Worm (Caenorhabditis elegans) whole organism, L1 larva: ENCODE data around the gene egl-27.

ENCODE experiments used
- C04F5.9 ChIP-seq: sonication (generic microtip); optimal IDR thresholded peaks from 2 replicates; lab custom pipeline; 2016; ENCODE audit warnings: missing genetic modification characterization, missing compliant biosample characterization
- F16B12.6 ChIP-seq: fragments of 150-350 bp; optimal IDR thresholded peaks from 2 replicates; lab custom pipeline; 2014; ENCODE audit warnings: missing biosample characterization, missing genetic modification characterization
- Y116A8C.19 ChIP-seq: sonication (generic microtip); optimal IDR thresholded peaks from 2 replicates; lab custom pipeline; 2016; ENCODE audit warnings: missing compliant biosample characterization, missing genetic modification characterization, borderline replicate concordance
- alr-1 ChIP-seq: fragments of 200-800 bp; sonication (Bioruptor generic); optimal IDR thresholded peaks from 2 replicates; lab custom pipeline; 2018; ENCODE audit warnings: borderline replicate concordance, mild to moderate bottlenecking, missing genetic modification characterization, missing compliant biosample characterization
- ama-1 ChIP-seq: fragments of 150-350 bp; optimal IDR thresholded peaks from 2 replicates; lab custom pipeline; 2014
- blmp-1 ChIP-seq: fragments of 150-350 bp; optimal IDR thresholded peaks from 2 replicates; lab custom pipeline; 2014; ENCODE audit warnings: missing biosample characterization, missing genetic modification characterization
- ceh-88 ChIP-seq: fragments of 200-800 bp; sonication (Bioruptor generic); IDR thresholded peaks from 2 replicates; pipeline ENCODE4 v1.3.6; 2022; ENCODE audit warnings: missing genetic modification characterization, missing compliant biosample characterization
- dpl-1 ChIP-seq, 3 experiments: fragments of 150-350 bp in 2 of 3; sonication (generic microtip) in 1 of 3; optimal IDR thresholded peaks; 2 replicates each; lab custom pipeline; 2014 to 2017; ENCODE audit warnings: missing biosample characterization in 3 of 3, missing genetic modification characterization in 3 of 3, missing genetic modification reagents in 3 of 3
- dsc-1 ChIP-seq: sonication (generic microtip); optimal IDR thresholded peaks from 2 replicates; lab custom pipeline; 2016; ENCODE audit warnings: mild to moderate bottlenecking, missing genetic modification characterization, missing compliant biosample characterization
- efl-1 ChIP-seq, 4 experiments: fragments of 150-350 bp; optimal IDR thresholded peaks in 3 of 4; peaks in 1 of 4; 1 replicate in 1 of 4; 2 replicates in 3 of 4; lab custom pipeline; 2014; ENCODE audit warnings: missing biosample characterization in 2 of 4, missing genetic modification characterization in 2 of 4, missing genetic modification reagents in 2 of 4
- egl-27 ChIP-seq, 2 experiments: fragments of 150-350 bp in 1 of 2; sonication (generic microtip); optimal IDR thresholded peaks; 3 replicates each; lab custom pipeline; 2017 to 2018; ENCODE audit warnings: missing biosample characterization in 2 of 2, missing genetic modification characterization in 2 of 2, missing genetic modification reagents in 2 of 2
- elt-2 ChIP-seq: sonication (generic microtip); optimal IDR thresholded peaks from 2 replicates; lab custom pipeline; 2016; ENCODE audit warnings: missing genetic modification characterization, mild to moderate bottlenecking, inconsistent platforms, missing compliant biosample characterization, missing genetic modification reagents
- elt-3 ChIP-seq, 6 experiments: fragments of 150-350 bp in 1 of 6; sonication (generic microtip); optimal IDR thresholded peaks; 2 replicates each; lab custom pipeline; 2017 to 2018; ENCODE audit warnings: missing biosample characterization in 6 of 6, missing genetic modification characterization in 6 of 6, inconsistent platforms in 1 of 6
- fkh-10 ChIP-seq: sonication (generic microtip); optimal IDR thresholded peaks from 2 replicates; lab custom pipeline; 2017; ENCODE audit warnings: missing biosample characterization, missing genetic modification reagents, missing genetic modification characterization
- fkh-8 ChIP-seq: sonication (generic microtip); optimal IDR thresholded peaks from 2 replicates; lab custom pipeline; 2016; ENCODE audit warnings: mild to moderate bottlenecking, missing genetic modification characterization, missing compliant biosample characterization
- grh-1 ChIP-seq: fragments of 200-800 bp; sonication (Bioruptor generic); IDR thresholded peaks from 2 replicates; pipeline ENCODE4 v1.3.6; 2022; ENCODE audit warnings: missing genetic modification reagents, missing genetic modification characterization, missing compliant biosample characterization
- hlh-4 ChIP-seq: sonication (generic microtip); optimal IDR thresholded peaks from 2 replicates; lab custom pipeline; 2016; ENCODE audit warnings: mild to moderate bottlenecking, missing genetic modification characterization, missing compliant biosample characterization
- lin-14 ChIP-seq: fragments of 200-800 bp; sonication (Bioruptor generic); optimal IDR thresholded peaks from 2 replicates; lab custom pipeline; 2018; ENCODE audit warnings: mild to moderate bottlenecking, missing genetic modification characterization, moderate library complexity, missing compliant biosample characterization
- lin-15B ChIP-seq: fragments of 150-350 bp; sonication (generic microtip); optimal IDR thresholded peaks from 3 replicates; lab custom pipeline; 2014; ENCODE audit warnings: missing biosample characterization, missing genetic modification characterization
- lin-35 ChIP-seq, 2 experiments: fragments of 150-350 bp; optimal IDR thresholded peaks; 2 replicates each; lab custom pipeline; 2014; ENCODE audit warnings: missing biosample characterization in 2 of 2, missing genetic modification characterization in 2 of 2, missing genetic modification reagents in 2 of 2
- mab-9 ChIP-seq: fragments of 200-800 bp; sonication (Bioruptor generic); IDR thresholded peaks from 2 replicates; pipeline ENCODE4 v1.3.6; 2022; ENCODE audit warnings: missing genetic modification reagents, missing genetic modification characterization, missing compliant biosample characterization
- mdl-1 ChIP-seq, 2 experiments: fragments of 150-350 bp; optimal IDR thresholded peaks; 2 replicates each; lab custom pipeline; 2014 to 2017; ENCODE audit warnings: missing biosample characterization in 2 of 2, missing genetic modification characterization in 2 of 2, inconsistent platforms in 1 of 2
- mep-1 ChIP-seq: fragments of 150-350 bp; optimal IDR thresholded peaks from 2 replicates; lab custom pipeline; 2014; ENCODE audit warnings: missing biosample characterization, missing genetic modification characterization
- nhr-19 ChIP-seq: fragments of 200-800 bp; sonication (Bioruptor generic); conservative IDR thresholded peaks from 2 replicates; pipeline ENCODE4 v1.3.6; 2022; ENCODE audit warnings: missing genetic modification characterization, missing compliant biosample characterization
- nhr-20 ChIP-seq: sonication (generic microtip); optimal IDR thresholded peaks from 2 replicates; lab custom pipeline; 2016; ENCODE audit warnings: mild to moderate bottlenecking, missing genetic modification characterization, missing compliant biosample characterization
- nhr-71 ChIP-seq: sonication (generic microtip); optimal IDR thresholded peaks from 2 replicates; lab custom pipeline; 2016; ENCODE audit warnings: mild to moderate bottlenecking, missing genetic modification characterization, moderate library complexity, missing compliant biosample characterization
- nhr-76 ChIP-seq: sonication (generic microtip); optimal IDR thresholded peaks from 2 replicates; lab custom pipeline; 2017; ENCODE audit warnings: missing biosample characterization, missing genetic modification characterization
- nhr-85 ChIP-seq: sonication (generic microtip); peaks from one replicate; lab custom pipeline; 2016; ENCODE audit warnings: missing genetic modification characterization, inconsistent platforms, missing compliant biosample characterization
- skn-1 ChIP-seq: fragments of 150-350 bp; optimal IDR thresholded peaks from 2 replicates; lab custom pipeline; 2014; ENCODE audit warnings: missing biosample characterization, missing genetic modification characterization
- sox-4 ChIP-seq: sonication (generic microtip); optimal IDR thresholded peaks from 2 replicates; lab custom pipeline; 2016; ENCODE audit warnings: missing genetic modification characterization, missing compliant biosample characterization
- sup-37 ChIP-seq: fragments of 200-800 bp; sonication (Bioruptor generic); optimal IDR thresholded peaks from 2 replicates; lab custom pipeline; 2018; ENCODE audit warnings: mild to moderate bottlenecking, missing genetic modification characterization, missing compliant biosample characterization
- unc-130 ChIP-seq: fragments of 150-350 bp; optimal IDR thresholded peaks from 2 replicates; lab custom pipeline; 2017; ENCODE audit warnings: missing biosample characterization, missing genetic modification characterization, inconsistent platforms
- unc-62 ChIP-seq: fragments of 150-350 bp; optimal IDR thresholded peaks from 2 replicates; lab custom pipeline; 2014; ENCODE audit warnings: missing biosample characterization, missing genetic modification reagents, missing genetic modification characterization
- vab-15 ChIP-seq: sonication (generic microtip); optimal IDR thresholded peaks from 2 replicates; lab custom pipeline; 2017; ENCODE audit warnings: missing genotype, mild to moderate bottlenecking, missing genetic modification characterization, missing compliant biosample characterization
- xbp-1 ChIP-seq: sonication (generic microtip); optimal IDR thresholded peaks from 2 replicates; lab custom pipeline; 2016; ENCODE audit warnings: missing genetic modification characterization, missing compliant biosample characterization
- zip-4 ChIP-seq: fragments of 200-800 bp; sonication (Bioruptor generic); optimal IDR thresholded peaks from 2 replicates; lab custom pipeline; 2018; ENCODE audit warnings: mild to moderate bottlenecking, missing genetic modification characterization, moderate library complexity, missing compliant biosample characterization

The egl-27 gene

ce11 chrII:6872493-6872892 is 37.7 kb downstream of the egl-27 start, which contains the start of gene C44B7.5:
TSS of gene C44B7.5 (minus strand) at chrII:6872593.
- TF ChIP-seq hlh-4 (no peak), nhr-76 (tag; lab: Kevin White, UChicago) (no peak), mab-9 (GFP tag; lab: Robert Waterston, UW) (no peak), blmp-1 (no peak), C04F5.9 (tag; lab: Kevin White, UChicago) (no peak), unc-130 (tag; lab: Kevin White, UChicago) (no peak), ama-1 (no peak), sup-37 (GFP tag; lab: Kevin White, UChicago) (no peak), efl-1 (optimal IDR thresholded peaks at IDR 0.05; lab: Kevin White, UChicago) (no peak), efl-1 (GFP tag; optimal IDR thresholded peaks at IDR 0.05 in 1 of 2; lab: Kevin White, UChicago) (no peak), skn-1 (no peak)

ce11 chrII:6876957-6877356 is 42.1 kb downstream of the egl-27 start, which contains the start of gene slc-36.5:
TSS of gene slc-36.5 (minus strand) at chrII:6877057.
- TF ChIP-seq elt-3 (tag; optimal IDR thresholded peaks at IDR 0.05; lab: Kevin White, UChicago) = peak in 1 of 6 experiments; percentile 53
- TF ChIP-seq dsc-1 (tag; lab: Kevin White, UChicago) = no peak
- peak; percentile 13 for TF ChIP-seq lin-14 (GFP tag; lab: Kevin White, UChicago)
- no peak for TF ChIP-seq unc-62 (GFP tag; lab: Kevin White, UChicago)

- peak; percentile 78 for TF ChIP-seq nhr-85 (tag; lab: Kevin White, UChicago)
- no peak for TF ChIP-seq sox-4 (tag; lab: Kevin White, UChicago)
- TF ChIP-seq grh-1 (GFP tag; lab: Robert Waterston, UW) = peak; percentile 35; the same call in 1 of the 2 replicates
- TF ChIP-seq lin-14 (GFP tag; lab: Kevin White, UChicago) = peak; percentile 29
- TF ChIP-seq elt-3 (tag; optimal IDR thresholded peaks at IDR 0.05; lab: Kevin White, UChicago) = peak in 1 of 6 experiments; percentile 55
- TF ChIP-seq nhr-71 (tag; lab: Kevin White, UChicago) = peak; percentile 22
- TF ChIP-seq vab-15 = peak; percentile 62
- TF ChIP-seq ceh-88 = no peak
- peak; percentile 14 for TF ChIP-seq nhr-20 (tag; lab: Kevin White, UChicago)
- TF ChIP-seq blmp-1 = peak; percentile 37
These were observed 43.1 kb downstream of the egl-27 start for ce11 chrII:6877881-6878280.

- no peak for TF ChIP-seq mab-9 (GFP tag; lab: Robert Waterston, UW)
- TF ChIP-seq fkh-8 = no peak
- TF ChIP-seq lin-15B (tag; lab: Kevin White, UChicago) = no peak
- TF ChIP-seq fkh-10 (GFP tag; lab: Kevin White, UChicago) = no peak
- no peak for TF ChIP-seq nhr-19 (GFP tag; lab: Robert Waterston, UW)
- TF ChIP-seq mdl-1 (tag; optimal IDR thresholded peaks at IDR 0.05; lab: Kevin White, UChicago) = no peak
- no peak for TF ChIP-seq dpl-1 (GFP tag; optimal IDR thresholded peaks at IDR 0.05; lab: Kevin White, UChicago)
- TF ChIP-seq zip-4 (GFP tag; lab: Kevin White, UChicago) = no peak
- TF ChIP-seq unc-62 (GFP tag; lab: Kevin White, UChicago) = no peak
- no peak for TF ChIP-seq mep-1
- TF ChIP-seq lin-35 (GFP tag; optimal IDR thresholded peaks at IDR 0.05; lab: Kevin White, UChicago) = no peak
- no peak for TF ChIP-seq elt-2 (tag; lab: Kevin White, UChicago)
These were observed 45.3 kb downstream of the egl-27 start, which contains the start of gene C44B7.7 for ce11 chrII:6880067-6880466. TSS of gene C44B7.7 (minus strand) at chrII:6880167.

ce11 chrII:6882335-6882734 is 47.5 kb downstream of the egl-27 start:
- TF ChIP-seq alr-1 (tag; lab: Kevin White, UChicago) (no peak), efl-1 (optimal IDR thresholded peaks at IDR 0.05; lab: Kevin White, UChicago) (no peak), efl-1 (GFP tag; optimal IDR thresholded peaks at IDR 0.05 in 1 of 2; lab: Kevin White, UChicago) (peak in 1 of 2 experiments; percentile 85), ceh-88 (no peak), F16B12.6 (tag; lab: Kevin White, UChicago) (no peak), Y116A8C.19 (tag; lab: Kevin White, UChicago) (no peak), xbp-1 (no peak), egl-27 (tag; optimal IDR thresholded peaks at IDR 0.05; lab: Kevin White, UChicago) (no peak)
- TF ChIP-seq, all 84 proteins: peak for 1
